Fruit fly (Drosophila melanogaster): ENCODE measurements around the gene CG43049.

DNA sequence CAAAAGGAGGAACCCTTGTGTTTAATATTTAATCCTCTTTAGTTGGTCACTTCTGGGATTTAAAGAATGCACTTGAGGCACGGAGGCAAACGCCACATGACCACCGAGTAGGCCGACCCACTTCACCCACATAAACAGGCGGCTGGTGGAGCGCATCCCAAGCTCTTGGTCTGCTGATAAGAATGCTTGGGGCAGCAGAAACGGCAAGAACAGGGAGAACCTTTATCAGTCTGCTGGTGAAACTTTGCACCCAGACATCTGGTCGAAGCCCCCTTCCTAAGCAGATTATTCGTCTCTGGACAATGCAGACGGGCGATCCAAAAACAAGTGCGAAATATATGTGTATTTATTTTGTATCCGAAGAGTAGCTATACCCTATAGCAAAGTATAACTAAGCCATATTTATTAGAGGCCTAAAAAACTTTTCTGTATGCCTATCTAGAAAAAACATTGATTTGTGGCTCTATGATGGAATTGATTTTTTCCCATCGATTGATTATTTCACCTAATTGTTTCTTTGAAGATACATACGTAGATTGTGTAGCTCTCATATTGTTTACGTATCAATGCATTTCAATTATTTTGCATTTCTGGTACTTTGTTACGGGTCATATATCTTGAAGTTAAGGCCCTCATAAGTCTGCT is 35.5 kb upstream of the CG43049 start:
- no peak for TF ChIP-seq CG8478 (optimal IDR thresholded peaks at IDR 0.05)
- TF ChIP-seq CTCF (optimal IDR thresholded peaks at IDR 0.05), result no peak
